Worm (Caenorhabditis elegans) whole organism, L4 larva: ENCODE data around the gene mksr-2.

Source experiments
- R02D3.7 ChIP-seq: fragments of 150-350 bp; sonication (generic microtip); optimal IDR thresholded peaks from 3 replicates; lab custom pipeline; 2014; ENCODE audit warnings: missing biosample characterization, missing genetic modification characterization
- T26A8.4 ChIP-seq: fragments of 200-800 bp; sonication (Bioruptor generic); IDR thresholded peaks from 2 replicates; pipeline ENCODE4 v1.3.6; 2022; ENCODE audit warnings: missing genetic modification characterization, missing compliant biosample characterization
- aha-1 ChIP-seq: fragments of 150-350 bp; peaks from one replicate; lab custom pipeline; 2014; ENCODE audit warnings: missing biosample characterization, missing genetic modification characterization
- ceh-82 ChIP-seq: sonication (generic microtip); optimal IDR thresholded peaks from 2 replicates; lab custom pipeline; 2017; ENCODE audit warnings: missing biosample characterization, missing genetic modification characterization
- dpl-1 ChIP-seq: fragments of 150-350 bp; optimal IDR thresholded peaks from 2 replicates; lab custom pipeline; 2014; ENCODE audit warnings: missing biosample characterization, missing genetic modification reagents, missing genetic modification characterization
- dve-1 ChIP-seq: sonication (generic microtip); optimal IDR thresholded peaks from 2 replicates; lab custom pipeline; 2017; ENCODE audit warnings: antibody characterized with exemption, mild to moderate bottlenecking, missing genetic modification characterization, missing compliant biosample characterization; ENCODE audit not compliant: insufficient read depth
- hlh-30 ChIP-seq: sonication (generic microtip); optimal IDR thresholded peaks from 2 replicates; lab custom pipeline; 2017; ENCODE audit warnings: antibody characterized with exemption, mild to moderate bottlenecking, missing genetic modification characterization, missing compliant biosample characterization; ENCODE audit not compliant: insufficient read depth
- lin-13 ChIP-seq: fragments of 150-350 bp; optimal IDR thresholded peaks from 2 replicates; lab custom pipeline; 2014; ENCODE audit warnings: missing biosample characterization, missing genetic modification reagents, missing genetic modification characterization
- nhr-28 ChIP-seq: fragments of 150-350 bp; optimal IDR thresholded peaks from 2 replicates; lab custom pipeline; 2014; ENCODE audit warnings: missing biosample characterization, missing genetic modification characterization
- sdz-12 ChIP-seq: fragments of 200-800 bp; sonication (Bioruptor generic); optimal IDR thresholded peaks from 2 replicates; lab custom pipeline; 2018; ENCODE audit warnings: mild to moderate bottlenecking, missing genetic modification characterization, missing compliant biosample characterization
- set-16 ChIP-seq: fragments of 200-800 bp; sonication (Bioruptor generic); IDR thresholded peaks from 2 replicates; pipeline ENCODE4 v1.3.6; 2022; ENCODE audit warnings: missing genetic modification reagents, missing genetic modification characterization, missing compliant biosample characterization
- snpc-1.2 ChIP-seq: fragments of 200-800 bp; sonication (Bioruptor generic); IDR thresholded peaks from 2 replicates; pipeline ENCODE4 v1.3.6; 2022; ENCODE audit warnings: missing genetic modification reagents, missing genetic modification characterization, missing compliant biosample characterization
- unc-62 ChIP-seq, 3 experiments: fragments of 150-350 bp in 1 of 3; sonication (generic microtip); optimal IDR thresholded peaks in 2 of 3; peaks in 1 of 3; 1 replicate in 1 of 3; 2 replicates in 2 of 3; lab custom pipeline; 2014 to 2017; ENCODE audit warnings: missing biosample characterization in 3 of 3, missing genetic modification characterization in 3 of 3, missing genetic modification reagents in 3 of 3, missing genotype in 1 of 3

ce11 chrIV:2348862-2349321, 42.5 kb upstream of the mksr-2 start, which contains the start of the genes ppgn-1 and tftc-1:
- TF ChIP-seq aha-1 (tag; lab: Kevin White, UChicago) (no peak), nhr-28 (tag; lab: Kevin White, UChicago) (no peak), ceh-82 (tag; lab: Kevin White, UChicago) (no peak), dpl-1 (GFP tag; lab: Kevin White, UChicago) (peak; percentile 68), R02D3.7 (tag; lab: Kevin White, UChicago) (no peak), set-16 (GFP tag; lab: Robert Waterston, UW) (no peak), sdz-12 (GFP tag; lab: Kevin White, UChicago) (no peak), lin-13 (GFP tag; lab: Kevin White, UChicago) (no peak), hlh-30 (tag; lab: Kevin White, UChicago) (no peak), snpc-1.2 (GFP tag; lab: Robert Waterston, UW) (no peak), unc-62 (GFP tag; optimal IDR thresholded peaks at IDR 0.05 in 1 of 2; lab: Kevin White, UChicago) (no peak), unc-62 (tag; optimal IDR thresholded peaks at IDR 0.05; lab: Kevin White, UChicago) (no peak), dve-1 (peak; percentile 51), T26A8.4 (GFP tag; lab: Robert Waterston, UW) (no peak)
